Worm (Caenorhabditis elegans) whole organism, mixed stage, embryonic: ENCODE results near the gene H03G16.6.

Experiments
- blmp-1 ChIP-seq: fragments of 150-350 bp; optimal IDR thresholded peaks from 2 replicates; lab custom pipeline; 2014; ENCODE audit warnings: missing biosample characterization, missing genetic modification characterization
- ceh-39 ChIP-seq: fragments of 150-350 bp; optimal IDR thresholded peaks from 2 replicates; lab custom pipeline; 2014; ENCODE audit warnings: missing biosample characterization, missing genetic modification characterization
- ces-1 ChIP-seq: fragments of 150-350 bp; optimal IDR thresholded peaks from 2 replicates; lab custom pipeline; 2014; ENCODE audit warnings: missing biosample characterization, missing genetic modification reagents, missing genetic modification characterization
- drap-1 ChIP-seq: fragments of 200-800 bp; sonication (Bioruptor generic); optimal IDR thresholded peaks from 3 replicates; lab custom pipeline; 2018; ENCODE audit warnings: mild to moderate bottlenecking, missing genetic modification characterization, missing compliant biosample characterization
- lin-13 ChIP-seq: fragments of 150-350 bp; optimal IDR thresholded peaks from 2 replicates; lab custom pipeline; 2014; ENCODE audit warnings: missing biosample characterization, missing genetic modification characterization
- mab-5 ChIP-seq: fragments of 150-350 bp; optimal IDR thresholded peaks from 2 replicates; lab custom pipeline; 2014; ENCODE audit warnings: missing biosample characterization, missing genetic modification characterization
- nhr-28 ChIP-seq: fragments of 150-350 bp; optimal IDR thresholded peaks from 2 replicates; lab custom pipeline; 2014; ENCODE audit warnings: missing biosample characterization, missing genetic modification characterization
- snpc-4 ChIP-seq: fragments of 150-350 bp; optimal IDR thresholded peaks from 2 replicates; lab custom pipeline; 2014; ENCODE audit warnings: missing biosample characterization, missing genetic modification characterization
- unc-120 ChIP-seq: sonication (generic microtip); optimal IDR thresholded peaks from 2 replicates; lab custom pipeline; 2017; ENCODE audit warnings: missing genetic modification characterization, missing compliant biosample characterization; ENCODE audit not compliant: poor library complexity, severe bottlenecking
- unc-39 ChIP-seq: fragments of 150-350 bp; optimal IDR thresholded peaks from 2 replicates; lab custom pipeline; 2014; ENCODE audit warnings: missing biosample characterization, missing genetic modification characterization
- unc-62 ChIP-seq: fragments of 150-350 bp; optimal IDR thresholded peaks from 2 replicates; lab custom pipeline; 2014; ENCODE audit warnings: missing biosample characterization, missing genetic modification reagents, missing genetic modification characterization

DNA sequence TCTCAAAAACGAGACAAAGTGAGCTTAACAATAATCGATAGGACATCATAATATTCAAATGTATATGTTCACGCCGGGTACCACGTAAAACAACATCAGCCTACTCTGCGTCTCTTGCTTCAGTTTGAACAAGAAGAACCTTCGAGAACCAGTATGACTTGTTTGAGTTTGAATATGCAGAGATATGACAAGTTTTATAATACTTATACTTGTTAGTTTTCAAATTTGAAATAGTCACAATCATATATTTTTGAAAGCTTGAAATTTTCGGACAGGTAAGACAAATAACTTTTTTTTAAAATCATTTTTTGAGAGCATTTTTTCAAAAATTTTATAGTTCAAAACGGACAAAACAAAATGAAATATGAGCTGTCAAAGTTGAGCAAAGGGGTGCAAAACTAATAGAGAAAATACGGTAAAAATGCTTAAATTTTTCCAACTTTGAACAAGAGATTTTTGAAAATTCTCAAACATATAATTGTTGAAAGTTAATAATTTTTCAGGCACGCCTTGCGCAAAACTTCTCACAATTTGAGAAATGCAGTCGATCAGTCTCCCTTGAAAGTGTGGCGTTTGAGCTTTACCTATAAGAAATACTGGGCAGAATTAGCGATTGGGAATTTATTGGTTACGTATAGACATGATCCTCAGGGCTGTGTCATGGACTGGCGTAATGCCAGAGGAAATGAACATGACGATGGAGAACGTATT, 893 bp downstream of the H03G16.6 start, which contains the start of gene H03G16.1:
- TF ChIP-seq unc-62 (GFP tag; lab: Kevin White, UChicago) (no peak), unc-39 (no peak), lin-13 (tag; lab: Kevin White, UChicago) (no peak), snpc-4 (no peak), nhr-28 (tag; lab: Kevin White, UChicago) (no peak), drap-1 (GFP tag; lab: Kevin White, UChicago) (no peak), unc-120 (tag; lab: Kevin White, UChicago) (no peak), blmp-1 (tag; lab: Kevin White, UChicago) (no peak), ces-1 (GFP tag; lab: Kevin White, UChicago) (no peak), mab-5 (tag; lab: Kevin White, UChicago) (no peak), ceh-39 (tag; lab: Kevin White, UChicago) (no peak)
